Fruit fly (Drosophila melanogaster) whole organism, adult: ENCODE results near the gene CG5715.

ENCODE experiments used
- CG14711 ChIP-seq: fragments of 200-800 bp; sonication (Bioruptor generic); optimal IDR thresholded peaks from 2 replicates; lab custom pipeline; 2018; ENCODE audit warnings: missing biosample characterization, mild to moderate bottlenecking, missing genetic modification characterization, moderate library complexity
- bab1 ChIP-seq: fragments of 200-800 bp; sonication (Bioruptor generic); optimal IDR thresholded peaks from 3 replicates; lab custom pipeline; 2019; ENCODE audit warnings: missing biosample characterization, mild to moderate bottlenecking, missing genetic modification characterization, moderate library complexity

DNA sequence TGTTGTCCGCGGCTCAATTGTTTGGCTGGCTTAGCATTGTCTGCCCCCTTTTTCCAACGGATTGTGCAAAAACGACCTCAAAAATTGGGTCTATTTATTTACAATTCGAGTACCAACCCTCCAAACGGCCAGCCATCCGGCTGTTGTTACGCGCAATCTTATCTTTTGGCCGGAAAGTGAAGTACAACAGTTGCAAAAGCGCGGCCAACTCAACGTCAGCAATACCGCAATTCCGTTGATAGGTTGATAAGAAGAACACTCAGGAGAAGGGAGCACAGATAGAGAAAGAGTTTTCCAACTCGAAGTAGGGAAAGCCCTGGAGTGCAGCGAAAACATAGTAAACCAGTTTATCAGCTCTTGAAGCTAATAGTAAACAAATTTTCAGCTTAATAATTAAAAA, 2.7 kb upstream of the CG5715 start:
- TF ChIP-seq CG14711 (tag; lab: Kevin White, UChicago) (no peak), bab1 (GFP tag; lab: Kevin White, UChicago) (no peak)
